Worm (Caenorhabditis elegans) whole organism, L4/young adult: ENCODE data around the gene ser-6.

Experiments used
- W03F9.2 ChIP-seq: fragments of 150-350 bp; optimal IDR thresholded peaks from 2 replicates; lab custom pipeline; 2014; ENCODE audit warnings: missing biosample characterization, missing genetic modification characterization
- dao-5 ChIP-seq: sonication (generic microtip); optimal IDR thresholded peaks from 2 replicates; lab custom pipeline; 2016; ENCODE audit warnings: missing genotype, missing genetic modification characterization, moderate library complexity, missing compliant biosample characterization
- him-1 ChIP-seq: sonication (generic microtip); optimal IDR thresholded peaks from 2 replicates; lab custom pipeline; 2016; ENCODE audit warnings: missing genotype, missing genetic modification reagents, missing genetic modification characterization, missing compliant biosample characterization

DNA sequence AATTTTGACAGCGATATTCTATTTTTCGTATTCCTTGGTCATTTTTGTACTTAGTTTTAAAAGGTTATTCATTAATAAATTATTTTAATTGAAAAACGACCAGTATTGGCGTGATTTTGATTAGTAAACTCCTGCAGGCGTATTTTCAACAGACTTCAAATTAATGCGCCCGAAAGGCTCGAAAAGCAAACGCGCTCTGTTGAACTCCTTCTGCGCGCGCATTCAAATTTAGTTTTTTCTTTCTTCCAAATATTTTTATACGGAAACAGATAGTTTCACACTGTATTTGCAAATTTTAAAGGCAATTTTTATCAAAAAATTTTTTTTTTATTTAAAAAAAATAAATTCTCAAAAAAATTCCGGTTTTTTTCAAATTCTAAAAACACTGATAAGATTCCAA, 43.9 kb upstream of the ser-6 start:
- TF ChIP-seq W03F9.2 = no peak
- no peak for TF ChIP-seq him-1 (tag; lab: Kevin White, UChicago)
- no peak for TF ChIP-seq dao-5 (tag; lab: Kevin White, UChicago)
